Fruit fly (Drosophila melanogaster) whole organism, embryonic: ENCODE results near the gene Sec13.

Source experiments
- Atf-2 ChIP-seq: fragments of 200-800 bp; sonication (Bioruptor generic); optimal IDR thresholded peaks from 2 replicates; lab custom pipeline; 2016; ENCODE audit warnings: missing biosample characterization, missing genetic modification characterization
- Blimp-1 ChIP-seq: fragments of 200-800 bp; sonication (Bioruptor generic); optimal IDR thresholded peaks from 3 replicates; lab custom pipeline; 2018; ENCODE audit warnings: missing biosample characterization, missing genetic modification characterization, mild to moderate bottlenecking, moderate library complexity, missing genetic modification reagents
- BtbVII ChIP-seq: fragments of 200-800 bp; sonication (Bioruptor generic); optimal IDR thresholded peaks from 3 replicates; lab custom pipeline; 2017; ENCODE audit warnings: missing biosample characterization, mild to moderate bottlenecking, missing genetic modification characterization
- C15 ChIP-seq: fragments of 200-800 bp; sonication (Bioruptor generic); IDR thresholded peaks from 3 replicates; pipeline ENCODE4 v1.3.6; 2022; ENCODE audit warnings: missing biosample characterization, missing genetic modification characterization
- CG11398 ChIP-seq: fragments of 200-800 bp; sonication (Bioruptor generic); optimal IDR thresholded peaks from 2 replicates; lab custom pipeline; 2016; ENCODE audit warnings: missing biosample characterization, missing genetic modification characterization
- CG12391 ChIP-seq: fragments of 200-800 bp; sonication (Bioruptor generic); optimal IDR thresholded peaks from 3 replicates; lab custom pipeline; 2018; ENCODE audit warnings: missing biosample characterization, mild to moderate bottlenecking, missing genetic modification characterization, moderate library complexity
- CG12769 ChIP-seq: fragments of 200-800 bp; sonication (Bioruptor generic); optimal IDR thresholded peaks from 2 replicates; lab custom pipeline; 2019; ENCODE audit warnings: missing biosample characterization, mild to moderate bottlenecking, missing genetic modification characterization, moderate library complexity
- CG13296 ChIP-seq: fragments of 200-800 bp; sonication (Bioruptor generic); optimal IDR thresholded peaks from 3 replicates; lab custom pipeline; 2018; ENCODE audit warnings: missing biosample characterization, mild to moderate bottlenecking, missing genetic modification characterization
- CG13775 ChIP-seq: fragments of 200-800 bp; sonication (Bioruptor generic); optimal IDR thresholded peaks from 3 replicates; lab custom pipeline; 2017; ENCODE audit warnings: missing biosample characterization, mild to moderate bottlenecking, missing genetic modification characterization
- CG14441 ChIP-seq: fragments of 200-800 bp; sonication (Bioruptor generic); IDR thresholded peaks from 2 replicates; pipeline ENCODE4 v1.3.6; 2022; ENCODE audit warnings: missing biosample characterization, missing genetic modification characterization
- CG15479 ChIP-seq: fragments of 200-800 bp; sonication (Bioruptor generic); optimal IDR thresholded peaks from 3 replicates; lab custom pipeline; 2019; ENCODE audit warnings: missing biosample characterization, mild to moderate bottlenecking, missing genetic modification characterization, moderate library complexity
- CG1602 ChIP-seq: fragments of 200-800 bp; sonication (Bioruptor generic); optimal IDR thresholded peaks from 3 replicates; lab custom pipeline; 2016; ENCODE audit warnings: missing biosample characterization, missing genetic modification characterization
- CG17186 ChIP-seq: fragments of 200-800 bp; sonication (Bioruptor generic); optimal IDR thresholded peaks from 3 replicates; lab custom pipeline; 2017; ENCODE audit warnings: missing biosample characterization, missing genetic modification reagents, missing genetic modification characterization
- CG18011 ChIP-seq: fragments of 200-800 bp; sonication (Bioruptor generic); optimal IDR thresholded peaks from 2 replicates; lab custom pipeline; 2017; ENCODE audit warnings: missing biosample characterization, missing genetic modification characterization, mild to moderate bottlenecking, moderate library complexity, missing genotype
- CG1832 ChIP-seq: fragments of 200-800 bp; sonication (Bioruptor generic); optimal IDR thresholded peaks from 2 replicates; lab custom pipeline; 2017; ENCODE audit warnings: missing biosample characterization, mild to moderate bottlenecking, missing genetic modification characterization, inconsistent platforms
- CG2199 ChIP-seq: fragments of 200-800 bp; sonication (Bioruptor generic); IDR thresholded peaks from 3 replicates; pipeline ENCODE4 v1.3.6; 2022; ENCODE audit warnings: missing biosample characterization, missing genetic modification characterization
- CG2712 ChIP-seq: fragments of 200-800 bp; optimal IDR thresholded peaks from 3 replicates; lab custom pipeline; 2019; ENCODE audit warnings: missing biosample characterization, mild to moderate bottlenecking, missing genetic modification characterization, moderate library complexity
- CG2875 ChIP-seq: fragments of 200-800 bp; sonication (Bioruptor generic); optimal IDR thresholded peaks from 2 replicates; lab custom pipeline; 2017; ENCODE audit warnings: missing biosample characterization, mild to moderate bottlenecking, missing genetic modification characterization, missing genetic modification reagents
- CG6683 ChIP-seq: fragments of 200-800 bp; sonication (Bioruptor generic); optimal IDR thresholded peaks from 2 replicates; lab custom pipeline; 2017; ENCODE audit warnings: missing biosample characterization, mild to moderate bottlenecking, missing genetic modification characterization, missing genetic modification reagents
- CG7928 ChIP-seq: fragments of 200-800 bp; sonication (Bioruptor generic); optimal IDR thresholded peaks from 2 replicates; lab custom pipeline; 2017; ENCODE audit warnings: missing biosample characterization, mild to moderate bottlenecking, missing genetic modification characterization
- CG9932 ChIP-seq: fragments of 200-800 bp; sonication (Bioruptor generic); IDR thresholded peaks from 2 replicates; pipeline ENCODE4 v1.3.6; 2022; ENCODE audit warnings: missing biosample characterization, missing genetic modification characterization
- CkIIα-i1 ChIP-seq: fragments of 200-800 bp; sonication (Bioruptor generic); IDR thresholded peaks from 2 replicates; pipeline ENCODE4 v1.3.6; 2022; ENCODE audit warnings: missing biosample characterization, missing genetic modification characterization
- D ChIP-seq, 2 experiments: fragments of 200-800 bp in 1 of 2; fragments of >200 bp in 1 of 2; sonication (Bioruptor generic) in 1 of 2; optimal IDR thresholded peaks; 2 replicates in 1 of 2; 3 replicates in 1 of 2; lab custom pipeline; 2017; ENCODE audit warnings: mild to moderate bottlenecking in 1 of 2, missing biosample characterization in 1 of 2, missing genetic modification characterization in 1 of 2, missing genetic modification reagents in 1 of 2
- Doc3 ChIP-seq: fragments of 200-800 bp; sonication (Bioruptor generic); IDR thresholded peaks from 3 replicates; pipeline ENCODE4 v1.3.6; 2022; ENCODE audit warnings: missing biosample characterization, missing genetic modification characterization; ENCODE audit not compliant: partially characterized antibody
- Drgx ChIP-seq: fragments of 200-800 bp; sonication (Bioruptor generic); IDR thresholded peaks from 2 replicates; pipeline ENCODE4 v1.3.6; 2022; ENCODE audit warnings: missing biosample characterization, missing genetic modification characterization
- E2f2 ChIP-seq: fragments of 200-800 bp; sonication (Bioruptor generic); IDR thresholded peaks from 2 replicates; pipeline ENCODE4 v1.3.6; 2022; ENCODE audit warnings: missing biosample characterization, missing genetic modification characterization
- Ets97D ChIP-seq: fragments of 200-800 bp; sonication (Bioruptor generic); optimal IDR thresholded peaks from 3 replicates; lab custom pipeline; 2016; ENCODE audit warnings: missing biosample characterization, missing genetic modification characterization
- GATAe ChIP-seq: fragments of 200-800 bp; sonication (Bioruptor generic); conservative IDR thresholded peaks from 2 replicates; pipeline ENCODE4 v1.3.6; 2022; ENCODE audit warnings: missing biosample characterization, missing genetic modification characterization
- HHEX ChIP-seq: fragments of 200-800 bp; sonication (Bioruptor generic); optimal IDR thresholded peaks from 3 replicates; lab custom pipeline; 2017; ENCODE audit warnings: missing biosample characterization, mild to moderate bottlenecking, missing genetic modification characterization, missing genetic modification reagents
- HLHmδ ChIP-seq: fragments of 200-800 bp; sonication (Bioruptor generic); optimal IDR thresholded peaks from 2 replicates; lab custom pipeline; 2018; ENCODE audit warnings: missing biosample characterization, mild to moderate bottlenecking, missing genetic modification characterization, moderate library complexity
- HmgD ChIP-seq: fragments of 200-800 bp; sonication (Bioruptor generic); optimal IDR thresholded peaks from 3 replicates; lab custom pipeline; 2016; ENCODE audit warnings: missing biosample characterization, missing genetic modification characterization
- Jarid2 ChIP-seq: fragments of 200-800 bp; sonication (Bioruptor generic); optimal IDR thresholded peaks from 3 replicates; lab custom pipeline; 2017; ENCODE audit warnings: mild to moderate bottlenecking, missing biosample characterization, missing genetic modification reagents, missing genetic modification characterization
- Med ChIP-seq: fragments of 200-800 bp; sonication (Bioruptor generic); peaks from one replicate; lab custom pipeline; 2016; ENCODE audit warnings: missing biosample characterization, missing genetic modification characterization, mild to moderate bottlenecking, inconsistent platforms, moderate library complexity
- Ptx1 ChIP-seq: fragments of 200-800 bp; sonication (Bioruptor generic); IDR thresholded peaks from 2 replicates; pipeline ENCODE4 v1.3.6; 2022; ENCODE audit warnings: missing biosample characterization, missing genetic modification characterization
- Rfx ChIP-seq: fragments of 200-800 bp; sonication (Bioruptor generic); IDR thresholded peaks from 2 replicates; pipeline ENCODE4 v1.3.6; 2022; ENCODE audit warnings: missing biosample characterization, missing genetic modification characterization
- bab2 ChIP-seq: fragments of 200-800 bp; sonication (Bioruptor generic); optimal IDR thresholded peaks from 2 replicates; lab custom pipeline; 2016; ENCODE audit warnings: missing biosample characterization, missing genetic modification characterization
- cg ChIP-seq: fragments of 200-800 bp; sonication (Bioruptor generic); optimal IDR thresholded peaks from 3 replicates; lab custom pipeline; 2019; ENCODE audit warnings: missing biosample characterization, mild to moderate bottlenecking, missing genetic modification characterization, moderate library complexity
- chinmo ChIP-seq: fragments of 200-800 bp; sonication (Bioruptor generic); IDR thresholded peaks from 4 replicates; pipeline ENCODE4 v1.3.6; 2022; ENCODE audit warnings: missing biosample characterization, missing genetic modification characterization; ENCODE audit not compliant: partially characterized antibody
- eve ChIP-seq, 2 experiments: fragments of >200 bp; optimal IDR thresholded peaks; 2 replicates each; lab custom pipeline; 2017; ENCODE audit warnings: missing biosample characterization in 2 of 2, missing genetic modification characterization in 2 of 2
- nmo ChIP-seq: fragments of 200-800 bp; sonication (Bioruptor generic); optimal IDR thresholded peaks from 2 replicates; lab custom pipeline; 2018; ENCODE audit warnings: missing biosample characterization, mild to moderate bottlenecking, missing genetic modification characterization, moderate library complexity
- schlank ChIP-seq: fragments of 200-800 bp; sonication (Bioruptor generic); optimal IDR thresholded peaks from 2 replicates; lab custom pipeline; 2018; ENCODE audit warnings: missing biosample characterization, mild to moderate bottlenecking, missing genetic modification characterization
- sens ChIP-seq: fragments of 200-800 bp; sonication (Bioruptor generic); peaks from one replicate; lab custom pipeline; 2016; ENCODE audit warnings: missing biosample characterization, missing genetic modification characterization
- slou ChIP-seq: fragments of 200-800 bp; sonication (Bioruptor generic); optimal IDR thresholded peaks from 3 replicates; lab custom pipeline; 2016; ENCODE audit warnings: missing biosample characterization, missing genetic modification characterization
- sob ChIP-seq: fragments of 200-800 bp; sonication (Bioruptor generic); IDR thresholded peaks from 2 replicates; pipeline ENCODE4 v1.3.6; 2022; ENCODE audit warnings: missing biosample characterization, missing genetic modification characterization
- tna ChIP-seq: fragments of 200-800 bp; sonication (Bioruptor generic); IDR thresholded peaks from 2 replicates; pipeline ENCODE4 v1.3.6; 2022; ENCODE audit warnings: missing biosample characterization, missing genetic modification characterization; ENCODE audit not compliant: partially characterized antibody
- vvl ChIP-seq: fragments of 200-800 bp; sonication (Bioruptor generic); IDR thresholded peaks from 2 replicates; pipeline ENCODE4 v1.3.6; 2022; ENCODE audit warnings: missing biosample characterization, missing genetic modification characterization

The Sec13 gene

dm6 chr3R:23346007-23346681, 9.9 kb upstream of the Sec13 start, which contains the start of gene pnt (continued):
- peak; percentile 95 for TF ChIP-seq Jarid2 (GFP tag; lab: Kevin White, UChicago)
- no peak for TF ChIP-seq Ets97D (GFP tag; lab: Kevin White, UChicago)
- TF ChIP-seq C15 (GFP tag; lab: Robert Waterston, UW), result no peak
- peak; percentile 34 for TF ChIP-seq CG1832 (GFP tag; lab: Kevin White, UChicago)
- peak; percentile 37 for TF ChIP-seq Blimp-1
- no peak for TF ChIP-seq HmgD (GFP tag; lab: Kevin White, UChicago)
- TF ChIP-seq Med (GFP tag; lab: Kevin White, UChicago), result peak; percentile 74
- peak; percentile 71 for TF ChIP-seq CG15479
- peak; percentile 71; the same call in 1 of the 3 replicates for TF ChIP-seq CG2199 (GFP tag; lab: Robert Waterston, UW)
- peak; percentile 36; the same call in 1 of the 2 replicates for TF ChIP-seq tna (GFP tag; lab: Robert Waterston, UW)
- TF ChIP-seq CG12769, result peak; percentile 4
- peak; percentile 78 for TF ChIP-seq sens (GFP tag; lab: Kevin White, UChicago)
- no peak for TF ChIP-seq CkIIα-i1 (GFP tag; lab: Robert Waterston, UW)
- TF ChIP-seq bab2 (GFP tag; lab: Kevin White, UChicago), result no peak
- peak; percentile 2 for TF ChIP-seq CG2712 (tag; lab: Kevin White, UChicago)
- TF ChIP-seq sob (GFP tag; lab: Robert Waterston, UW), result peak; percentile 18; the same call in 1 of the 2 replicates
- 0 out of 2 replicates have a peak, but pooled peaks have one; percentile 17 for TF ChIP-seq CG14441 (GFP tag; lab: Robert Waterston, UW)
- no peak for TF ChIP-seq BtbVII (GFP tag; lab: Kevin White, UChicago)
- no peak for TF ChIP-seq Rfx (GFP tag; lab: Robert Waterston, UW)
- peak; percentile 33; the same call in 1 of the 2 replicates for TF ChIP-seq vvl (GFP tag; lab: Robert Waterston, UW)
- TF ChIP-seq, all 482 proteins: peak for 27

- TF ChIP-seq D (optimal IDR thresholded peaks at IDR 0.05; lab: Kevin White, UChicago) (no peak), D (GFP tag; optimal IDR thresholded peaks at IDR 0.05; lab: Kevin White, UChicago) (peak; percentile 28), E2f2 (no peak), chinmo (GFP tag; lab: Robert Waterston, UW) (no peak), Ptx1 (peak; percentile 64), sob (GFP tag; lab: Robert Waterston, UW) (peak; percentile 43; the same call in 1 of the 2 replicates), Doc3 (GFP tag; lab: Robert Waterston, UW) (no peak), schlank (tag; lab: Kevin White, UChicago) (no peak), slou (GFP tag; lab: Kevin White, UChicago) (no peak), CG13296 (GFP tag; lab: Kevin White, UChicago) (no peak), GATAe (no peak), bab2 (GFP tag; lab: Kevin White, UChicago) (no peak), tna (GFP tag; lab: Robert Waterston, UW) (peak; percentile 47), CG17186 (GFP tag; lab: Kevin White, UChicago) (no peak), CG6683 (GFP tag; lab: Kevin White, UChicago) (peak; percentile 12), CG1602 (GFP tag; lab: Kevin White, UChicago) (peak; percentile 50), CG9932 (0 out of 2 replicates have a peak, but pooled peaks have one; percentile 17), CG2875 (GFP tag; lab: Kevin White, UChicago) (no peak), CG18011 (GFP tag; lab: Kevin White, UChicago) (no peak), CG12391 (tag; lab: Kevin White, UChicago) (peak; percentile 42), CG7928 (GFP tag; lab: Kevin White, UChicago) (no peak), HHEX (GFP tag; lab: Kevin White, UChicago) (peak; percentile 15), Atf-2 (GFP tag; lab: Kevin White, UChicago) (no peak), CG13775 (GFP tag; lab: Kevin White, UChicago) (peak; percentile 57), Drgx (GFP tag; lab: Robert Waterston, UW) (peak; percentile 61), nmo (GFP tag; lab: Kevin White, UChicago) (peak; percentile 49), HLHmδ (GFP tag; lab: Kevin White, UChicago) (no peak), CG11398 (no peak), eve (GFP tag; optimal IDR thresholded peaks at IDR 0.05; lab: Kevin White, UChicago) (no peak), cg (GFP tag; lab: Kevin White, UChicago) (no peak)
Measured at dm6 chr3R:23346893-23347396, 9.1 kb upstream of the Sec13 start.
